Worm (Caenorhabditis elegans) whole organism, L3 larva: ENCODE measurements around the gene sfxn-5.

ENCODE experiments used
- R02D3.7 ChIP-seq: fragments of 150-350 bp; optimal IDR thresholded peaks from 2 replicates; lab custom pipeline; 2014; ENCODE audit warnings: missing biosample characterization, missing genetic modification characterization
- ZK546.5 ChIP-seq: sonication (generic microtip); optimal IDR thresholded peaks from 2 replicates; lab custom pipeline; 2017; ENCODE audit warnings: missing biosample characterization, missing genetic modification characterization
- aly-2 ChIP-seq: fragments of 150-350 bp; optimal IDR thresholded peaks from 2 replicates; lab custom pipeline; 2014; ENCODE audit warnings: missing biosample characterization, missing genetic modification characterization
- ceh-28 ChIP-seq: fragments of 150-350 bp; optimal IDR thresholded peaks from 2 replicates; lab custom pipeline; 2014; ENCODE audit warnings: missing biosample characterization, missing genetic modification reagents, missing genetic modification characterization
- ceh-82 ChIP-seq: fragments of 150-350 bp; optimal IDR thresholded peaks from 2 replicates; lab custom pipeline; 2014; ENCODE audit warnings: missing biosample characterization, missing genetic modification characterization
- ceh-9 ChIP-seq: sonication (generic microtip); optimal IDR thresholded peaks from 2 replicates; lab custom pipeline; 2018; ENCODE audit warnings: missing biosample characterization, missing genetic modification characterization
- elt-1 ChIP-seq: fragments of 150-350 bp; optimal IDR thresholded peaks from 2 replicates; lab custom pipeline; 2014; ENCODE audit warnings: missing biosample characterization, missing genetic modification characterization
- elt-2 ChIP-seq: sonication (generic microtip); optimal IDR thresholded peaks from 2 replicates; lab custom pipeline; 2016; ENCODE audit warnings: missing genetic modification reagents, mild to moderate bottlenecking, missing genetic modification characterization, missing compliant biosample characterization
- elt-3 ChIP-seq, 3 experiments: fragments of 150-350 bp in 1 of 3; sonication (generic microtip) in 2 of 3; optimal IDR thresholded peaks; 2 replicates in 2 of 3; 4 replicates in 1 of 3; lab custom pipeline; 2014 to 2017; ENCODE audit warnings: missing biosample characterization in 3 of 3, missing genetic modification characterization in 3 of 3
- eor-1 ChIP-seq, 2 experiments: fragments of 150-350 bp; optimal IDR thresholded peaks; 2 replicates each; lab custom pipeline; 2014 to 2018; ENCODE audit warnings: missing biosample characterization in 2 of 2, missing genetic modification characterization in 2 of 2
- fkh-10 ChIP-seq: sonication (generic microtip); optimal IDR thresholded peaks from 2 replicates; lab custom pipeline; 2017; ENCODE audit warnings: missing biosample characterization, missing genetic modification reagents, missing genetic modification characterization
- hmg-11 ChIP-seq: sonication (generic microtip); optimal IDR thresholded peaks from 2 replicates; lab custom pipeline; 2016; ENCODE audit warnings: missing genetic modification characterization, missing compliant biosample characterization
- jun-1 ChIP-seq: fragments of 150-350 bp; optimal IDR thresholded peaks from 2 replicates; lab custom pipeline; 2014; ENCODE audit warnings: missing biosample characterization, missing genetic modification reagents, missing genetic modification characterization
- lin-15B ChIP-seq: fragments of 150-350 bp; optimal IDR thresholded peaks from 2 replicates; lab custom pipeline; 2014; ENCODE audit warnings: missing biosample characterization, missing genetic modification characterization
- lin-39 ChIP-seq: fragments of 150-350 bp; optimal IDR thresholded peaks from 2 replicates; lab custom pipeline; 2018; ENCODE audit warnings: missing biosample characterization, missing genetic modification reagents, missing genetic modification characterization
- mdl-1 ChIP-seq: fragments of 150-350 bp; optimal IDR thresholded peaks from 2 replicates; lab custom pipeline; 2014; ENCODE audit warnings: missing biosample characterization, missing genetic modification characterization
- nfya-1 ChIP-seq: sonication (generic microtip); optimal IDR thresholded peaks from 2 replicates; lab custom pipeline; 2017; ENCODE audit warnings: missing genetic modification characterization, mild to moderate bottlenecking, missing compliant biosample characterization, antibody characterized with exemption, moderate library complexity; ENCODE audit not compliant: insufficient read depth
- nhr-11 ChIP-seq: fragments of 150-350 bp; optimal IDR thresholded peaks from 2 replicates; lab custom pipeline; 2014; ENCODE audit warnings: missing biosample characterization, missing genetic modification characterization
- nhr-12 ChIP-seq: fragments of 150-350 bp; optimal IDR thresholded peaks from 2 replicates; lab custom pipeline; 2014; ENCODE audit warnings: missing biosample characterization, missing genetic modification characterization
- nhr-23 ChIP-seq: fragments of 150-350 bp; optimal IDR thresholded peaks from 2 replicates; lab custom pipeline; 2014; ENCODE audit warnings: missing biosample characterization, missing genetic modification reagents, missing genetic modification characterization
- nhr-25 ChIP-seq: sonication (generic microtip); optimal IDR thresholded peaks from 2 replicates; lab custom pipeline; 2017; ENCODE audit warnings: missing biosample characterization, missing genetic modification characterization
- nhr-28 ChIP-seq: fragments of 150-350 bp; optimal IDR thresholded peaks from 2 replicates; lab custom pipeline; 2014; ENCODE audit warnings: missing biosample characterization, missing genetic modification characterization
- nhr-43 ChIP-seq: sonication (generic microtip); optimal IDR thresholded peaks from 2 replicates; lab custom pipeline; 2016; ENCODE audit warnings: mild to moderate bottlenecking, missing genetic modification characterization, missing compliant biosample characterization; ENCODE audit not compliant: poor library complexity, severe bottlenecking
- nhr-67 ChIP-seq: fragments of 150-350 bp; optimal IDR thresholded peaks from 2 replicates; lab custom pipeline; 2014; ENCODE audit warnings: missing biosample characterization, missing genetic modification characterization
- pha-4 ChIP-seq: fragments of 150-350 bp; optimal IDR thresholded peaks from 2 replicates; lab custom pipeline; 2014; ENCODE audit warnings: missing biosample characterization, missing genetic modification reagents, missing genetic modification characterization
- snpc-4 ChIP-seq: fragments of 150-350 bp; optimal IDR thresholded peaks from 2 replicates; lab custom pipeline; 2014; ENCODE audit warnings: missing biosample characterization, missing genetic modification characterization
- tbx-2 ChIP-seq: sonication (generic microtip); optimal IDR thresholded peaks from 2 replicates; lab custom pipeline; 2016; ENCODE audit warnings: mild to moderate bottlenecking, missing genetic modification characterization, missing compliant biosample characterization
- unc-39 ChIP-seq: sonication (generic microtip); optimal IDR thresholded peaks from 4 replicates; lab custom pipeline; 2017; ENCODE audit warnings: missing biosample characterization, missing genetic modification characterization
- unc-62 ChIP-seq: fragments of 150-350 bp; sonication (generic microtip); optimal IDR thresholded peaks from 4 replicates; lab custom pipeline; 2014; ENCODE audit warnings: missing biosample characterization, missing genetic modification reagents, missing genetic modification characterization
- zag-1 ChIP-seq: fragments of 150-350 bp; optimal IDR thresholded peaks from 2 replicates; lab custom pipeline; 2014; ENCODE audit warnings: missing biosample characterization, missing genetic modification characterization
- ztf-4 ChIP-seq: fragments of 150-350 bp; optimal IDR thresholded peaks from 2 replicates; lab custom pipeline; 2014; ENCODE audit warnings: missing biosample characterization, missing genetic modification characterization

The sfxn-5 gene

DNA sequence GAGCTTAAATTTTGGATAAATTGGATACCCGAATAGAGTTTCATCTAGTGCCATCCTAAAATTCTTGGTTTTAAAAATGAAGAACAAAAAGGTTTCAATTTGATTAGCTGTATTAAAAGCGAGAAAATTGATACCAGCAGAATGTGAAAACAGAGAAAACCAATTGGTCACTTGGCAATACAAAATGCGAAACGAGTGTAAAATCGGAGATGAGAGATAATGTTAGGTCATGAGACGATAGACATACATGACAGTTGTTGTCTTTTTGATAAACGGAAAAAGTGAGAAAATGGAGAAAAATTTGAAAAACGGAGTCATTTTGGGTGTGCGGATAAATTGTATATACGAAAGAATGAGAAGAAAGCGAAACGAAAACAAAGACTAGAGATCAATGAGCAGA lies at the start of gene sfxn-5:
TSS of gene sfxn-5 (minus strand) at position 55 of the 400 bp plus-strand sequence.
- no peak for TF ChIP-seq R02D3.7 (tag; lab: Kevin White, UChicago)
- TF ChIP-seq elt-2 = peak; percentile 17
- TF ChIP-seq elt-3 (tag; optimal IDR thresholded peaks at IDR 0.05; lab: Kevin White, UChicago) = no peak
- no peak for TF ChIP-seq nhr-11 (tag; lab: Kevin White, UChicago)
- TF ChIP-seq fkh-10 (GFP tag; lab: Kevin White, UChicago) = no peak
- no peak for TF ChIP-seq ztf-4 (tag; lab: Kevin White, UChicago)
- TF ChIP-seq eor-1 (tag; optimal IDR thresholded peaks at IDR 0.05; lab: Kevin White, UChicago) = no peak
- TF ChIP-seq nhr-43 (tag; lab: Kevin White, UChicago) = no peak
- TF ChIP-seq nfya-1 (tag; lab: Kevin White, UChicago) = peak; percentile 33
- TF ChIP-seq, all 47 proteins: peak for 2

DNA sequence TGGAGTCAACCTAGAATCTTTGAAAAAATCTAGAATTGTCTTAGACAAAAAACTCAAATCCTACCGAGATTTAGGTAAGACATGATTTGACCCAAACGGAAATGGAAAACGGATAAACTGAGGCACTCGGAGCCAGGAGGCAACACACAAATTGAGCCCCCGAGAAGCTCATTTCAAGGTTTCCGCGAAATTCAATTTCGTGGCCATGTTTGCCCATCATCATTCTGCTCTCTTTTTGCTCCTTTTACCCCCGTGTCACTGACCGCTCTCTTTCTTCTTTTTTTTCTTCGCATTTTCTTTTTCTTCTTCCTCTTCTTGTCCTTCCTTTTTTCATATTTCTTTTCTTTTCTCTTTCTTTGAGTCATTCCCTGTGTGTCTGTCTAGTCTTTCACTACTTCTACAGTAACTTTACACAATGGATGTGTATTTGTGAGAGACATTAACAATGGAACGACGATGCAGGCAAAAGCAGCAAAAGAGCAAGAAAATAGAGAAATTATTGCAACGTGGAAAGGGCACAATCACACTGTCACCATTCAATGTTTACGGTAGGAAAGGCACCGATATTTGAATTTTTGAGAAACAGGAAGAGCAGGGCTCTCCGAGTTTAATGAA lies 48.0 kb upstream of the sfxn-5 start:
- no peak for TF ChIP-seq hmg-11 (tag; lab: Kevin White, UChicago)
- peak; percentile 37 for TF ChIP-seq fkh-10 (GFP tag; lab: Kevin White, UChicago)
- no peak for TF ChIP-seq mdl-1 (tag; lab: Kevin White, UChicago)
- no peak for TF ChIP-seq elt-2
- TF ChIP-seq jun-1 (tag; lab: Kevin White, UChicago) = no peak
- TF ChIP-seq pha-4 = peak; percentile 60
- TF ChIP-seq snpc-4 (tag; lab: Kevin White, UChicago) = no peak
- TF ChIP-seq, all 47 proteins: peak for 2

DNA sequence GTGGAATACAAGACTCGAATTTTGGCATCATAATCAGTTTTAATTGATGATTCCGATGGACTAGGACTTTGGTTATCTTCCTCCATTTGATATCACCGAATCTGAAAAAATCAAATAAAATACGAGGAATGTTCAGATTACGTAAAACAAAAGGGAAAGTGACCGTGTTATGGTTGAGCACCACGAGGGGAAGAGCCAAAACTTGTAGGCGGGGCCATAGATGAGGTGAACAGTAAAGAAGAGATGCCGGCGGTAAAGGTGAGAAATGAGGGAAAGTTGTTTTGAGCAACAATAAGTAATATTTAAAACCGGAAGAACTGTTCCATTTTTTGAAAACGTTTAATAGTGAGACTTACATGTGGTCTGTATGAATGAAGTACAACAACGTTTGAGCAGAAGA lies 45.1 kb upstream of the sfxn-5 start, which contains the start of gene F10B5.3:
TSS of gene F10B5.3 (minus strand) at position 101 of the 400 bp plus-strand sequence.
- no peak for TF ChIP-seq ceh-9 (tag; lab: Kevin White, UChicago)
- no peak for TF ChIP-seq unc-62 (GFP tag; lab: Kevin White, UChicago)
- no peak for TF ChIP-seq nhr-12 (tag; lab: Kevin White, UChicago)
- TF ChIP-seq fkh-10 (GFP tag; lab: Kevin White, UChicago) = no peak
- TF ChIP-seq snpc-4 (tag; lab: Kevin White, UChicago) = no peak
- TF ChIP-seq ceh-82 (tag; lab: Kevin White, UChicago) = no peak
- TF ChIP-seq tbx-2 = no peak

- no peak for TF ChIP-seq ceh-9 (tag; lab: Kevin White, UChicago)
- TF ChIP-seq nhr-11 (tag; lab: Kevin White, UChicago) = no peak
- no peak for TF ChIP-seq ceh-82 (tag; lab: Kevin White, UChicago)
- no peak for TF ChIP-seq eor-1 (tag; optimal IDR thresholded peaks at IDR 0.05; lab: Kevin White, UChicago)
- no peak for TF ChIP-seq R02D3.7 (tag; lab: Kevin White, UChicago)
- no peak for TF ChIP-seq ztf-4 (tag; lab: Kevin White, UChicago)
- TF ChIP-seq unc-62 (GFP tag; lab: Kevin White, UChicago) = no peak
- TF ChIP-seq jun-1 (tag; lab: Kevin White, UChicago) = no peak
Measured at ce11 chrII:8144543-8144942, 39.7 kb upstream of the sfxn-5 start, which contains the start of gene F10B5.2. Gene F10B5.2, plus strand, starts transcription at chrII:8144762.

DNA sequence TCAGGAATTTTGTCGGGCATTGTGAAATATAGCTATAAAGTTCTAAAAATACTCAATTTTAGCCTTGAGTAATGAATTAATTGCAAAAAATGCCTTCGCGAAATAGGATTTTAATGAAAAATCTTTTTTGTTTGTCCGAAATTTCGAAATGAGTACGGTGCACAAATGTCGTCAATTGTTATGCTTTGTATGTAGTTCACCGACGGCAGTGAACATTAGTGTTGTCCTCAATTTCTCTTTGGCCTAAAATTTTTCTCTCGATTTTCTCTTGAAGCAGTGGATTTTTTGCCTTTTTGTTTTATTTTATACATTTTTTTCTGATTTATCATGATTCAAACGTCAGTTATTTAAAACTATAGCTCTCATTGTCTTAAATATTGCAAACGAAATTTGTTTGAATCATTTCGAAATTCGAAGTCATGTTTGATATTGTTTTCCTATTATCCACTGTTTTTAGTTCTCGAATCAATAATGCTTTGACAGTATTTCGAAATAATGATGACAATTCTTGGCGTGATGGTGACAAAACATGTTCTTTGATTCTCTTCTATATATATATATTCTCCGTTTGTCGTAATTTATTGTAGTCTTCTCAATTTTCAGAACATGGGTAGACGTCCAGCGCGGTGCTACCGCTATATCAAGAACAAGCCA lies 38.6 kb upstream of the sfxn-5 start, which contains the start of the genes ints-11 and rpl-10:
TSS of gene ints-11 (minus strand) at position 201 of the 654 bp plus-strand sequence.
TSS of gene rpl-10 (plus strand) at position 604 of the 654 bp plus-strand sequence.
- TF ChIP-seq nfya-1 (tag; lab: Kevin White, UChicago) (peak; percentile 86), aly-2 (no peak), elt-1 (no peak), elt-3 (tag; optimal IDR thresholded peaks at IDR 0.05; lab: Kevin White, UChicago) (no peak), nhr-43 (tag; lab: Kevin White, UChicago) (no peak), pha-4 (peak; percentile 81), ceh-28 (tag; lab: Kevin White, UChicago) (no peak), R02D3.7 (tag; lab: Kevin White, UChicago) (no peak), ZK546.5 (tag; lab: Kevin White, UChicago) (no peak), elt-2 (peak; percentile 31), zag-1 (tag; lab: Kevin White, UChicago) (no peak), unc-62 (GFP tag; lab: Kevin White, UChicago) (no peak), nhr-11 (tag; lab: Kevin White, UChicago) (no peak), nhr-25 (tag; lab: Kevin White, UChicago) (peak; percentile 45), nhr-67 (tag; lab: Kevin White, UChicago) (no peak), nhr-28 (tag; lab: Kevin White, UChicago) (no peak), nhr-23 (tag; lab: Kevin White, UChicago) (peak; percentile 71), lin-15B (tag; lab: Kevin White, UChicago) (peak; percentile 84), lin-39 (tag; lab: Kevin White, UChicago) (peak; percentile 29), snpc-4 (tag; lab: Kevin White, UChicago) (peak; percentile 23), nhr-12 (tag; lab: Kevin White, UChicago) (no peak), hmg-11 (tag; lab: Kevin White, UChicago) (peak; percentile 44), mdl-1 (tag; lab: Kevin White, UChicago) (no peak), unc-39 (tag; lab: Kevin White, UChicago) (no peak)
